Worm (Caenorhabditis elegans) whole organism, late embryonic: ENCODE results near the gene F16B12.4.

ENCODE experiments used
- Y22D7AL.16 ChIP-seq: sonication (generic microtip); optimal IDR thresholded peaks from 2 replicates; lab custom pipeline; 2016; ENCODE audit warnings: missing genetic modification characterization, missing compliant biosample characterization
- ama-1 ChIP-seq: fragments of 150-350 bp; optimal IDR thresholded peaks from 2 replicates; lab custom pipeline; 2014
- elt-2 ChIP-seq: sonication (generic microtip); optimal IDR thresholded peaks from 2 replicates; lab custom pipeline; 2016; ENCODE audit warnings: missing genetic modification reagents, missing genetic modification characterization, missing compliant biosample characterization
- fkh-10 ChIP-seq: fragments of 150-350 bp; optimal IDR thresholded peaks from 2 replicates; lab custom pipeline; 2014; ENCODE audit warnings: missing biosample characterization, missing genetic modification reagents, missing genetic modification characterization
- pqm-1 ChIP-seq: sonication (generic microtip); optimal IDR thresholded peaks from 2 replicates; lab custom pipeline; 2016; ENCODE audit warnings: missing genetic modification characterization, missing compliant biosample characterization
- ref-2 ChIP-seq: sonication (generic microtip); optimal IDR thresholded peaks from 2 replicates; lab custom pipeline; 2016; ENCODE audit warnings: missing genetic modification characterization, missing compliant biosample characterization

ce11 chrX:14134883-14135282, 36.4 kb upstream of the F16B12.4 start:
- TF ChIP-seq Y22D7AL.16 (tag; lab: Kevin White, UChicago) = no peak
- TF ChIP-seq fkh-10 (GFP tag; lab: Kevin White, UChicago) = no peak
- no peak for TF ChIP-seq ref-2 (tag; lab: Kevin White, UChicago)
- TF ChIP-seq ama-1 (lab: Kevin White, UChicago) = no peak
- TF ChIP-seq pqm-1 = no peak
- TF ChIP-seq elt-2 (tag; lab: Kevin White, UChicago) = no peak
